Worm (Caenorhabditis elegans): ENCODE measurements around the gene fah-1.

Gene fah-1

ce11 chrX:6448866-6449400, at the start of gene fah-1:
TSS of gene fah-1 (minus strand) at chrX:6448916.
- peak; percentile 56 for TF ChIP-seq nhr-2 (tag; optimal IDR thresholded peaks at IDR 0.05)
- no peak for TF ChIP-seq cnd-1 (tag; optimal IDR thresholded peaks at IDR 0.05)
- peak; percentile 30 for TF ChIP-seq unc-62 (GFP tag; optimal IDR thresholded peaks at IDR 0.05)
- TF ChIP-seq ceh-39 (tag; optimal IDR thresholded peaks at IDR 0.05) = no peak
- peak; percentile 69 for TF ChIP-seq elt-3 (tag; optimal IDR thresholded peaks at IDR 0.05)
- TF ChIP-seq ztf-11 (tag; optimal IDR thresholded peaks at IDR 0.05) = no peak

ce11 chrX:6484780-6485179, 36.1 kb upstream of the fah-1 start, which contains the start of gene gar-1:
TSS of gene gar-1 (minus strand) at chrX:6484880.
- TF ChIP-seq drap-1 (GFP tag; optimal IDR thresholded peaks at IDR 0.05) (no peak), hlh-1 (tag; optimal IDR thresholded peaks at IDR 0.05) (no peak), ces-1 (GFP tag; optimal IDR thresholded peaks at IDR 0.05) (no peak), pha-4 (tag; optimal IDR thresholded peaks at IDR 0.05) (no peak), unc-39 (tag; optimal IDR thresholded peaks at IDR 0.05) (no peak), ceh-39 (tag; optimal IDR thresholded peaks at IDR 0.05) (no peak), nhr-12 (tag; optimal IDR thresholded peaks at IDR 0.05) (no peak), lin-32 (GFP tag; optimal IDR thresholded peaks at IDR 0.05) (no peak), nhr-76 (tag; optimal IDR thresholded peaks at IDR 0.05) (no peak), elt-3 (tag; optimal IDR thresholded peaks at IDR 0.05) (no peak), lsy-2 (tag; optimal IDR thresholded peaks at IDR 0.05) (no peak), snpc-4 (tag; optimal IDR thresholded peaks at IDR 0.05) (no peak)

- TF ChIP-seq cnd-1 (tag; optimal IDR thresholded peaks at IDR 0.05) (no peak), elt-3 (tag; optimal IDR thresholded peaks at IDR 0.05) (no peak), unc-62 (GFP tag; optimal IDR thresholded peaks at IDR 0.05) (no peak), zip-8 (tag; optimal IDR thresholded peaks at IDR 0.05) (no peak), ceh-39 (tag; optimal IDR thresholded peaks at IDR 0.05) (no peak), unc-39 (tag; optimal IDR thresholded peaks at IDR 0.05) (no peak), flh-1 (GFP tag; optimal IDR thresholded peaks at IDR 0.05) (no peak), unc-120 (tag; optimal IDR thresholded peaks at IDR 0.05; ENCODE audit: poor library complexity, severe bottlenecking) (no peak), sem-2 (GFP tag; optimal IDR thresholded peaks at IDR 0.05) (no peak), sptf-1 (tag; optimal IDR thresholded peaks at IDR 0.05) (no peak), lsy-2 (tag; optimal IDR thresholded peaks at IDR 0.05) (no peak), nhr-76 (tag; optimal IDR thresholded peaks at IDR 0.05) (no peak), ham-2 (GFP tag; optimal IDR thresholded peaks at IDR 0.05) (no peak), blmp-1 (tag; optimal IDR thresholded peaks at IDR 0.05) (no peak), nhr-12 (tag; optimal IDR thresholded peaks at IDR 0.05) (no peak), nhr-2 (tag; optimal IDR thresholded peaks at IDR 0.05) (no peak), ceh-83 (GFP tag; optimal IDR thresholded peaks at IDR 0.05) (no peak), ceh-43 (GFP tag; optimal IDR thresholded peaks at IDR 0.05) (no peak), nhr-237 (tag; optimal IDR thresholded peaks at IDR 0.05) (no peak)
These were observed 27.8 kb upstream of the fah-1 start, which contains the start of gene C15B12.1 for ce11 chrX:6476540-6476939. TSS of gene C15B12.1 (plus strand) at chrX:6476810.

- TF ChIP-seq mls-2 (tag; optimal IDR thresholded peaks at IDR 0.05) (no peak), snpc-4 (tag; optimal IDR thresholded peaks at IDR 0.05) (no peak), nhr-237 (tag; optimal IDR thresholded peaks at IDR 0.05) (no peak), tbx-8 (GFP tag; optimal IDR thresholded peaks at IDR 0.05) (no peak), hlh-1 (tag; optimal IDR thresholded peaks at IDR 0.05) (no peak), bed-3 (GFP tag; optimal IDR thresholded peaks at IDR 0.05) (no peak), ces-1 (GFP tag; optimal IDR thresholded peaks at IDR 0.05) (no peak), M03D4.4 (tag; optimal IDR thresholded peaks at IDR 0.05) (no peak), unc-39 (tag; optimal IDR thresholded peaks at IDR 0.05) (no peak), zip-8 (tag; optimal IDR thresholded peaks at IDR 0.05) (no peak), elt-3 (tag; optimal IDR thresholded peaks at IDR 0.05) (no peak), nhr-28 (tag; optimal IDR thresholded peaks at IDR 0.05) (no peak), lin-32 (GFP tag; optimal IDR thresholded peaks at IDR 0.05) (no peak), pha-4 (tag; optimal IDR thresholded peaks at IDR 0.05) (no peak), ceh-43 (GFP tag; optimal IDR thresholded peaks at IDR 0.05) (no peak), cnd-1 (tag; optimal IDR thresholded peaks at IDR 0.05) (no peak)
These were observed 25.1 kb upstream of the fah-1 start, which contains the start of the genes C15B12.4 and C15B12.8 for ce11 chrX:6473698-6474314. TSS of gene C15B12.4 (minus strand) at chrX:6473748. TSS of gene C15B12.8 (plus strand) at chrX:6474264.

ce11 chrX:6468499-6468898, 19.8 kb upstream of the fah-1 start, which contains the start of gene C15B12.9:
TSS of gene C15B12.9 (plus strand) at chrX:6468799.
- TF ChIP-seq ceh-39 (tag; optimal IDR thresholded peaks at IDR 0.05) (no peak), sem-2 (GFP tag; optimal IDR thresholded peaks at IDR 0.05) (no peak), hlh-1 (tag; optimal IDR thresholded peaks at IDR 0.05) (no peak), mep-1 (tag; optimal IDR thresholded peaks at IDR 0.05) (no peak), pha-4 (tag; optimal IDR thresholded peaks at IDR 0.05) (no peak)
